Fruit fly (Drosophila melanogaster) whole organism, embryonic: ENCODE measurements around the gene CG34305.

ENCODE experiments used
- CG10462 ChIP-seq: fragments of 200-800 bp; sonication (Bioruptor generic); optimal IDR thresholded peaks from 2 replicates; lab custom pipeline; 2016; ENCODE audit warnings: missing biosample characterization, missing genetic modification characterization
- CG10979 ChIP-seq: fragments of 200-800 bp; sonication (Bioruptor generic); optimal IDR thresholded peaks from 2 replicates; lab custom pipeline; 2018; ENCODE audit warnings: missing biosample characterization, mild to moderate bottlenecking, missing genetic modification characterization, moderate library complexity
- CG11695 ChIP-seq: fragments of 200-800 bp; sonication (Bioruptor generic); IDR thresholded peaks from 3 replicates; pipeline ENCODE4 v1.3.6; 2022; ENCODE audit warnings: missing biosample characterization, missing genetic modification characterization
- CG12236 ChIP-seq: fragments of 200-800 bp; sonication (Bioruptor generic); optimal IDR thresholded peaks from 2 replicates; lab custom pipeline; 2016; ENCODE audit warnings: missing biosample characterization, missing genetic modification characterization
- CG15479 ChIP-seq: fragments of 200-800 bp; sonication (Bioruptor generic); optimal IDR thresholded peaks from 3 replicates; lab custom pipeline; 2019; ENCODE audit warnings: missing biosample characterization, mild to moderate bottlenecking, missing genetic modification characterization, moderate library complexity
- CG15601 ChIP-seq: fragments of 200-800 bp; sonication (Bioruptor generic); optimal IDR thresholded peaks from 3 replicates; lab custom pipeline; 2019; ENCODE audit warnings: missing biosample characterization, mild to moderate bottlenecking, missing genetic modification characterization, moderate library complexity
- CG16815 ChIP-seq: fragments of 200-800 bp; sonication (Bioruptor generic); optimal IDR thresholded peaks from 3 replicates; lab custom pipeline; 2017; ENCODE audit warnings: missing biosample characterization, mild to moderate bottlenecking, missing genetic modification characterization
- CG17361 ChIP-seq: fragments of 200-800 bp; sonication (Bioruptor generic); IDR thresholded peaks from 3 replicates; pipeline ENCODE4 v1.3.6; 2022; ENCODE audit warnings: missing biosample characterization, missing genetic modification characterization
- CG17802 ChIP-seq: fragments of 200-800 bp; sonication (Bioruptor generic); optimal IDR thresholded peaks from 2 replicates; lab custom pipeline; 2018; ENCODE audit warnings: missing biosample characterization, mild to moderate bottlenecking, missing genetic modification characterization, moderate library complexity
- CG2889 ChIP-seq: fragments of 200-800 bp; sonication (Bioruptor generic); IDR thresholded peaks from 3 replicates; pipeline ENCODE4 v1.3.6; 2022; ENCODE audit warnings: missing biosample characterization, missing genetic modification characterization
- CG31224 ChIP-seq: fragments of 200-800 bp; sonication (Bioruptor generic); IDR thresholded peaks from 2 replicates; pipeline ENCODE4 v1.3.6; 2022; ENCODE audit warnings: missing biosample characterization, missing genetic modification characterization
- CG3163 ChIP-seq: fragments of 200-800 bp; sonication (Bioruptor generic); optimal IDR thresholded peaks from 3 replicates; lab custom pipeline; 2016; ENCODE audit warnings: missing biosample characterization, missing genetic modification characterization
- CG33557 ChIP-seq: fragments of 200-800 bp; sonication (Bioruptor generic); optimal IDR thresholded peaks from 2 replicates; lab custom pipeline; 2019; ENCODE audit warnings: missing biosample characterization, mild to moderate bottlenecking, missing genetic modification characterization, moderate library complexity
- CG3838 ChIP-seq: fragments of 200-800 bp; sonication (Bioruptor generic); optimal IDR thresholded peaks from 3 replicates; lab custom pipeline; 2016; ENCODE audit warnings: missing biosample characterization, missing genetic modification characterization
- CG5953 ChIP-seq: fragments of 200-800 bp; sonication (Bioruptor generic); IDR thresholded peaks from 2 replicates; pipeline ENCODE4 v1.3.6; 2022; ENCODE audit warnings: missing biosample characterization, missing genetic modification characterization
- CG7839 ChIP-seq: fragments of 200-800 bp; sonication (Bioruptor generic); optimal IDR thresholded peaks from 3 replicates; lab custom pipeline; 2018; ENCODE audit warnings: missing biosample characterization, mild to moderate bottlenecking, missing genetic modification characterization, moderate library complexity
- CG8281 ChIP-seq: fragments of 200-800 bp; sonication (Bioruptor generic); optimal IDR thresholded peaks from 2 replicates; lab custom pipeline; 2018; ENCODE audit warnings: missing biosample characterization, mild to moderate bottlenecking, missing genetic modification characterization, moderate library complexity
- CG8765 ChIP-seq: fragments of 200-800 bp; sonication (Bioruptor generic); IDR thresholded peaks from 2 replicates; pipeline ENCODE4 v1.3.6; 2022; ENCODE audit warnings: missing biosample characterization, missing genetic modification characterization
- CG9609 ChIP-seq: fragments of 200-800 bp; sonication (Bioruptor generic); optimal IDR thresholded peaks from 3 replicates; lab custom pipeline; 2016; ENCODE audit warnings: missing biosample characterization, missing genetic modification characterization
- CG9797 ChIP-seq: fragments of 200-800 bp; sonication (Bioruptor generic); optimal IDR thresholded peaks from 3 replicates; lab custom pipeline; 2018; ENCODE audit warnings: missing biosample characterization, mild to moderate bottlenecking, missing genetic modification characterization
- CTCF ChIP-seq: fragments of 200-800 bp; sonication (Bioruptor generic); optimal IDR thresholded peaks from 2 replicates; lab custom pipeline; 2017; ENCODE audit warnings: missing biosample characterization, mild to moderate bottlenecking, missing genetic modification characterization, moderate library complexity
- Chrac-16 ChIP-seq: fragments of 200-800 bp; sonication (Bioruptor generic); optimal IDR thresholded peaks from 3 replicates; lab custom pipeline; 2016; ENCODE audit warnings: missing biosample characterization, missing genetic modification characterization
- Dip2 ChIP-seq: fragments of 200-800 bp; sonication (Bioruptor generic); IDR thresholded peaks from 2 replicates; pipeline ENCODE4 v1.3.6; 2022; ENCODE audit warnings: missing biosample characterization, missing genetic modification characterization
- HHEX ChIP-seq: fragments of 200-800 bp; sonication (Bioruptor generic); optimal IDR thresholded peaks from 3 replicates; lab custom pipeline; 2017; ENCODE audit warnings: missing biosample characterization, mild to moderate bottlenecking, missing genetic modification characterization, missing genetic modification reagents
- Hr39 ChIP-seq: fragments of >200 bp; optimal IDR thresholded peaks from 2 replicates; lab custom pipeline; 2017
- Kr ChIP-seq: fragments of 200-800 bp; sonication (Bioruptor generic); optimal IDR thresholded peaks from 2 replicates; lab custom pipeline; 2017; ENCODE audit warnings: missing biosample characterization, mild to moderate bottlenecking, missing genetic modification characterization
- NC2α ChIP-seq: fragments of 200-800 bp; sonication (Bioruptor generic); optimal IDR thresholded peaks from 2 replicates; lab custom pipeline; 2016; ENCODE audit warnings: missing biosample characterization, missing genetic modification characterization
- Scr ChIP-seq: fragments of 200-800 bp; sonication (Bioruptor generic); IDR thresholded peaks from 2 replicates; pipeline ENCODE4 v1.3.6; 2022; ENCODE audit warnings: missing biosample characterization, missing genetic modification characterization; ENCODE audit not compliant: partially characterized antibody
- Trl ChIP-seq, 3 experiments: fragments of >200 bp in 2 of 3; fragments of 200-800 bp in 1 of 3; sonication (Bioruptor generic) in 1 of 3; optimal IDR thresholded peaks; 2 replicates in 1 of 3; 3 replicates in 2 of 3; lab custom pipeline; 2016 to 2017; ENCODE audit warnings: missing biosample characterization in 1 of 3, missing genetic modification characterization in 1 of 3
- Xrp1 ChIP-seq: fragments of 200-800 bp; sonication (Bioruptor generic); IDR thresholded peaks from 2 replicates; pipeline ENCODE4 v1.3.6; 2022; ENCODE audit warnings: missing biosample characterization, missing genetic modification characterization
- cg ChIP-seq: fragments of 200-800 bp; sonication (Bioruptor generic); optimal IDR thresholded peaks from 3 replicates; lab custom pipeline; 2019; ENCODE audit warnings: missing biosample characterization, mild to moderate bottlenecking, missing genetic modification characterization, moderate library complexity
- ci ChIP-seq: fragments of 200-800 bp; sonication (Bioruptor generic); IDR thresholded peaks from 3 replicates; pipeline ENCODE4 v1.3.6; 2022; ENCODE audit warnings: missing biosample characterization, missing genetic modification characterization
- dimm ChIP-seq: fragments of 200-800 bp; sonication (Bioruptor generic); IDR thresholded peaks from 2 replicates; pipeline ENCODE4 v1.3.6; 2022; ENCODE audit warnings: missing biosample characterization, missing genetic modification characterization
- dpn ChIP-seq, 2 experiments: fragments of 200-800 bp; sonication (Bioruptor generic); optimal IDR thresholded peaks; 3 replicates each; lab custom pipeline; 2016; ENCODE audit warnings: missing biosample characterization in 2 of 2, missing genetic modification characterization in 2 of 2
- exex ChIP-seq: fragments of 200-800 bp; sonication (Bioruptor generic); optimal IDR thresholded peaks from 4 replicates; lab custom pipeline; 2018; ENCODE audit warnings: missing biosample characterization, mild to moderate bottlenecking, missing genetic modification characterization, moderate library complexity
- grau ChIP-seq: fragments of 200-800 bp; optimal IDR thresholded peaks from 3 replicates; lab custom pipeline; 2019; ENCODE audit warnings: missing biosample characterization, mild to moderate bottlenecking, missing genetic modification characterization, moderate library complexity
- hkb ChIP-seq, 2 experiments: fragments of 200-800 bp in 1 of 2; fragments of >200 bp in 1 of 2; sonication (Bioruptor generic) in 1 of 2; IDR thresholded peaks in 1 of 2; optimal IDR thresholded peaks in 1 of 2; 2 replicates each; pipeline versions ENCODE4 v1.3.6 to Lab custom; 2017 to 2022; ENCODE audit warnings: missing biosample characterization in 1 of 2, missing genetic modification characterization in 1 of 2
- insv ChIP-seq, 2 experiments: fragments of 200-800 bp; sonication (Bioruptor generic); optimal IDR thresholded peaks; 3 replicates each; lab custom pipeline; 2016 to 2018; ENCODE audit warnings: missing biosample characterization in 2 of 2, missing genetic modification characterization in 2 of 2
- maf-S ChIP-seq: fragments of 200-800 bp; sonication (Bioruptor generic); optimal IDR thresholded peaks from 2 replicates; lab custom pipeline; 2016; ENCODE audit warnings: missing biosample characterization, missing genetic modification characterization
- mirr ChIP-seq: fragments of 200-800 bp; sonication (Bioruptor generic); optimal IDR thresholded peaks from 3 replicates; lab custom pipeline; 2018; ENCODE audit warnings: missing biosample characterization, mild to moderate bottlenecking, missing genetic modification characterization
- nom ChIP-seq: fragments of 200-800 bp; sonication (Bioruptor generic); optimal IDR thresholded peaks from 2 replicates; lab custom pipeline; 2017; ENCODE audit warnings: missing biosample characterization, missing genetic modification characterization, mild to moderate bottlenecking, moderate library complexity, missing genetic modification reagents
- org-1 ChIP-seq: fragments of 200-800 bp; sonication (Bioruptor generic); optimal IDR thresholded peaks from 2 replicates; lab custom pipeline; 2017; ENCODE audit warnings: missing biosample characterization, missing genetic modification characterization
- psq ChIP-seq: fragments of 200-800 bp; sonication (Bioruptor generic); optimal IDR thresholded peaks from 2 replicates; lab custom pipeline; 2017; ENCODE audit warnings: missing biosample characterization, missing genetic modification characterization
- shn ChIP-seq: fragments of 200-800 bp; sonication (Bioruptor generic); optimal IDR thresholded peaks from 3 replicates; lab custom pipeline; 2016; ENCODE audit warnings: missing biosample characterization, missing genetic modification characterization
- sqz ChIP-seq: fragments of 200-800 bp; sonication (Bioruptor generic); optimal IDR thresholded peaks from 3 replicates; lab custom pipeline; 2018; ENCODE audit warnings: missing biosample characterization, mild to moderate bottlenecking, missing genetic modification characterization
- tap ChIP-seq: fragments of 200-800 bp; optimal IDR thresholded peaks from 3 replicates; lab custom pipeline; 2019; ENCODE audit warnings: missing biosample characterization, mild to moderate bottlenecking, missing genetic modification characterization, moderate library complexity
- trh ChIP-seq: fragments of 200-800 bp; sonication (Bioruptor generic); optimal IDR thresholded peaks from 2 replicates; lab custom pipeline; 2016; ENCODE audit warnings: missing biosample characterization, missing genetic modification characterization
- usp ChIP-seq: fragments of >200 bp; optimal IDR thresholded peaks from 2 replicates; lab custom pipeline; 2017; ENCODE audit warnings: missing biosample characterization, missing genetic modification characterization
- wor ChIP-seq: fragments of 200-800 bp; sonication (Bioruptor generic); IDR thresholded peaks from 2 replicates; pipeline ENCODE4 v1.3.6; 2022; ENCODE audit warnings: missing biosample characterization, missing genetic modification characterization
- z ChIP-seq: fragments of 200-800 bp; sonication (Bioruptor generic); IDR thresholded peaks from 3 replicates; pipeline ENCODE4 v1.3.6; 2022; ENCODE audit warnings: missing biosample characterization, missing genetic modification characterization

The CG34305 gene

DNA sequence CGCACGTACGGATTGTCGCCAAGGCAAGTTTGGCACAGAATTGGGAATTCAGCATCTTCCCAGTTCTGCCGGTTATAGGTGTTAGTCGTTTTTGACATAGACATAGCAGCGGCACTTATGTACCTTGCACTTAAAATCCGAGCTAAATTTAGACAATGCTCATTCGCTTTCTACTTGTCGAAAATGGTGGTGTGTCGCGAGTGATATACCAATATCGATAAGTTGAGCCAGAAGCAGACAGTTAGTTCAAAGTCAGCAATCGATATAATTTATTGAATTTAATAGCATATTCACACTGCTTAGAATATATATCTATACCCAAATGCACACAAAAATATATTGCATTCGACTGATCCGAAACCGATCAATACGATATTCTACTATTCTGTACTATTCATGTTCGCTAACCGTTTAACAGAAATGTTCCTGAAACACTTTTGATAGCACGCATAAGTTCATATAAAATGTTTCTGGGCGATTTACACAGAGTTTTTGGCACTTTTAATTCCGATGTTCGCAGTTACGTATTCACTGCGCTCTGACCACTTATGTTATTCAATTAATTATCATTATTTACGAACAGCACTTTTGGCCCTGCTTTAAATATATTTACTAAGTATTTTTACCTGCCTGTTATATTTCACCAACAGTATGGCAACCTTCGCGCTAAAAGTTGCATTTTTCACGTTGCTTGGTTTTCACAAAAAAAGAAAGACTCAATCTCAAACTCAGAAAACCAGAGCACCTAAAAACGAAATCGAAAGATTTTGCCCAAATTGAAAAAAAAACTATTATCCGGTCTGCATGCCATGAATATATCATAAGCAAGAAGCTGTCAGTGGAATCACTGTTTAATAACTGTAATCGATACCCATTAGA lies 10.6 kb downstream of the CG34305 start, which contains the start of gene CG14641 (continued):
- TF ChIP-seq CG33557: no peak
- TF ChIP-seq usp (GFP tag; lab: Kevin White, UChicago): no peak
- no peak for TF ChIP-seq NC2α
- TF ChIP-seq CG5953 (GFP tag; lab: Robert Waterston, UW): no peak
- peak; percentile 22 for TF ChIP-seq CG16815
- TF ChIP-seq insv (GFP tag; optimal IDR thresholded peaks at IDR 0.05; lab: Kevin White, UChicago): no peak
- TF ChIP-seq org-1 (GFP tag; lab: Kevin White, UChicago): no peak
- no peak for TF ChIP-seq trh (GFP tag; lab: Kevin White, UChicago)
- no peak for TF ChIP-seq ci
- TF ChIP-seq nom (GFP tag; lab: Kevin White, UChicago): peak; percentile 30
- no peak for TF ChIP-seq CG11695
- TF ChIP-seq Xrp1 (GFP tag; lab: Robert Waterston, UW): no peak
- no peak for TF ChIP-seq cg
- no peak for TF ChIP-seq wor (GFP tag; lab: Robert Waterston, UW)
- peak; percentile 1 for TF ChIP-seq grau (tag; lab: Kevin White, UChicago)
- no peak for TF ChIP-seq dimm (GFP tag; lab: Robert Waterston, UW)
- no peak for TF ChIP-seq mirr
- no peak for TF ChIP-seq Kr (GFP tag; lab: Kevin White, UChicago)
- no peak for TF ChIP-seq CG15601 (tag; lab: Kevin White, UChicago)
- TF ChIP-seq hkb (optimal IDR thresholded peaks at IDR 0.05; lab: Kevin White, UChicago): no peak
- TF ChIP-seq hkb (GFP tag; IDR thresholded peaks at IDR 0.05; lab: Robert Waterston, UW): no peak
- no peak for TF ChIP-seq Hr39 (lab: Kevin White, UChicago)
- TF ChIP-seq CG3163: no peak
- no peak for TF ChIP-seq tap (tag; lab: Kevin White, UChicago)
- peak; percentile 85 for TF ChIP-seq CG17802 (tag; lab: Kevin White, UChicago)
- TF ChIP-seq CG2889 (GFP tag; lab: Robert Waterston, UW): no peak
- no peak for TF ChIP-seq CG10979
- TF ChIP-seq CG8281 (tag; lab: Kevin White, UChicago): no peak
- TF ChIP-seq CG3838 (GFP tag; lab: Kevin White, UChicago): no peak
- no peak for TF ChIP-seq CG9797 (GFP tag; lab: Kevin White, UChicago)
- no peak for TF ChIP-seq HHEX (GFP tag; lab: Kevin White, UChicago)
- TF ChIP-seq CG17361 (GFP tag; lab: Robert Waterston, UW): peak; percentile 62
- TF ChIP-seq exex (tag; lab: Kevin White, UChicago): no peak
- peak; percentile 44 for TF ChIP-seq Scr (GFP tag; lab: Robert Waterston, UW)
- TF ChIP-seq CG15479: no peak
- TF ChIP-seq CG8765 (GFP tag; lab: Robert Waterston, UW): no peak
- TF ChIP-seq maf-S (GFP tag; lab: Kevin White, UChicago): no peak
- no peak for TF ChIP-seq z (GFP tag; lab: Robert Waterston, UW)
- TF ChIP-seq dpn (GFP tag; optimal IDR thresholded peaks at IDR 0.05; lab: Kevin White, UChicago): no peak
- no peak for TF ChIP-seq CG12236
- no peak for TF ChIP-seq CG31224 (GFP tag; lab: Robert Waterston, UW)
- no peak for TF ChIP-seq shn (GFP tag; lab: Kevin White, UChicago)
- no peak for TF ChIP-seq CG9609
- TF ChIP-seq CTCF: no peak
- TF ChIP-seq Chrac-16 (GFP tag; lab: Kevin White, UChicago): no peak
- TF ChIP-seq psq: no peak
- TF ChIP-seq Dip2: no peak
- TF ChIP-seq CG7839: peak; percentile 7
- TF ChIP-seq sqz (GFP tag; lab: Kevin White, UChicago): no peak
- no peak for TF ChIP-seq CG10462
- TF ChIP-seq Trl (optimal IDR thresholded peaks at IDR 0.05; lab: Kevin White, UChicago): no peak
- TF ChIP-seq Trl (GFP tag; optimal IDR thresholded peaks at IDR 0.05; lab: Kevin White, UChicago): no peak
